Fruit fly (Drosophila melanogaster): ENCODE data around the gene p38a.

The p38a gene

dm6 chr3R:24161173-24161811, 9.2 kb upstream of the p38a start, which contains the start of the genes Myo95E and TBC1d7 (continued):
- peak; percentile 99 for TF ChIP-seq D19A (tag; optimal IDR thresholded peaks at IDR 0.05)
- TF ChIP-seq dysf (GFP tag; IDR thresholded peaks at IDR 0.05): peak; percentile 95
- TF ChIP-seq nom (GFP tag; optimal IDR thresholded peaks at IDR 0.05): peak; percentile 48
- TF ChIP-seq CG1647 (GFP tag; optimal IDR thresholded peaks at IDR 0.05): peak; percentile 53
- no peak for TF ChIP-seq NC2α (GFP tag; optimal IDR thresholded peaks at IDR 0.05)
- TF ChIP-seq CG2116 (GFP tag; optimal IDR thresholded peaks at IDR 0.05): peak; percentile 80
- peak; percentile 83 for TF ChIP-seq wdn (GFP tag; IDR thresholded peaks at IDR 0.05)
- peak; percentile 93 for TF ChIP-seq MBD-R2 (GFP tag; IDR thresholded peaks at IDR 0.05)
- no peak for TF ChIP-seq p53 (GFP tag; optimal IDR thresholded peaks at IDR 0.05)
- TF ChIP-seq Xbp1 (GFP tag; optimal IDR thresholded peaks at IDR 0.05): peak; percentile 89
- TF ChIP-seq Hey (tag; optimal IDR thresholded peaks at IDR 0.05): no peak
- peak; percentile 76 for TF ChIP-seq H2.0 (GFP tag; IDR thresholded peaks at IDR 0.05)
- peak; percentile 61 for TF ChIP-seq CG3407 (GFP tag; optimal IDR thresholded peaks at IDR 0.05)
- no peak for TF ChIP-seq eve (GFP tag; optimal IDR thresholded peaks at IDR 0.05)
- no peak for TF ChIP-seq sima (GFP tag; optimal IDR thresholded peaks at IDR 0.05)
- TF ChIP-seq CG11247 (GFP tag; IDR thresholded peaks at IDR 0.05): peak; percentile 86

DNA sequence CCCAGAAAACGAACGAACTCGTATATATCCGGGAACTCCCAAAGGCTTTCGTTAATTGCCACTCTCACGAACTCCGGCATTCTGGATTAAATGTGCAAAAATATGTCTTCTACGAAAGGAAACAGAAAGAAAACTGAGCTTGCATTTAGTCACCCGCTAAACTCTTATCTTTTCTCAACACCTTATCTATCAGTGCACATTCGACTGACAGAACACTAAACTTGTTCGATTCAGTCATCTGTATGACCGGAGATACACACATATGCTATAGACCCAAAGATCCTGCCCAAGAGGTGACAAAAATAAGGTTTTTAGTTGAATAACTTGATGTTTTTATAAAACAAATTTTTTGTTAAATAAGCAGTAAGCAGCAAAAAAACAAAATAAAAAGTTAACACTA, 2.0 kb downstream of the p38a start, which contains the start of gene p38c:
Gene p38c (minus strand): TSS at position 101 of the 400 bp plus-strand sequence.
- TF ChIP-seq CG13894 (tag; optimal IDR thresholded peaks at IDR 0.05) (no peak), wek (GFP tag; optimal IDR thresholded peaks at IDR 0.05) (no peak), stwl (tag; optimal IDR thresholded peaks at IDR 0.05) (no peak), CG5180 (GFP tag; optimal IDR thresholded peaks at IDR 0.05) (peak; percentile 71), az2 (GFP tag; optimal IDR thresholded peaks at IDR 0.05) (no peak), CTCF (GFP tag; optimal IDR thresholded peaks at IDR 0.05) (no peak)

dm6 chr3R:24148838-24149237, 3.3 kb downstream of the p38a start, which contains the start of gene Slimp:
Slimp (minus strand) TSS chr3R:24148967.
- TF ChIP-seq bbx (GFP tag; IDR thresholded peaks at IDR 0.05; ENCODE audit: partially characterized antibody): no peak
- peak; percentile 40 for TF ChIP-seq grau (tag; optimal IDR thresholded peaks at IDR 0.05)
- TF ChIP-seq CG17186 (GFP tag; optimal IDR thresholded peaks at IDR 0.05): no peak
- TF ChIP-seq CG13775 (GFP tag; optimal IDR thresholded peaks at IDR 0.05): peak; percentile 27
- no peak for TF ChIP-seq ewg (GFP tag; optimal IDR thresholded peaks at IDR 0.05)
- TF ChIP-seq sr (GFP tag; IDR thresholded peaks at IDR 0.05): no peak
- TF ChIP-seq tap (tag; optimal IDR thresholded peaks at IDR 0.05): no peak
- TF ChIP-seq gt (GFP tag; IDR thresholded peaks at IDR 0.05): no peak
- 0 out of 2 replicates have a peak, but pooled peaks have one; percentile 2 for TF ChIP-seq Scr (GFP tag; IDR thresholded peaks at IDR 0.05; ENCODE audit: partially characterized antibody)
- no peak for TF ChIP-seq CG14860 (GFP tag; IDR thresholded peaks at IDR 0.05; ENCODE audit: partially characterized antibody)
- peak; percentile 49 for TF ChIP-seq stwl (tag; optimal IDR thresholded peaks at IDR 0.05)
- TF ChIP-seq psq (GFP tag; optimal IDR thresholded peaks at IDR 0.05): no peak
- peak; percentile 1 for TF ChIP-seq tin (GFP tag; optimal IDR thresholded peaks at IDR 0.05)
- TF ChIP-seq Poxn (GFP tag; IDR thresholded peaks at IDR 0.05): no peak
- no peak for TF ChIP-seq CG6175 (GFP tag; IDR thresholded peaks at IDR 0.05)
- TF ChIP-seq Rx (GFP tag; IDR thresholded peaks at IDR 0.05): no peak
- TF ChIP-seq E2f2 (GFP tag; IDR thresholded peaks at IDR 0.05): peak; percentile 37; the same call in 1 of the 2 replicates
- TF ChIP-seq slp2 (GFP tag; optimal IDR thresholded peaks at IDR 0.05): no peak
- peak; percentile 6 for TF ChIP-seq CG3281 (GFP tag; optimal IDR thresholded peaks at IDR 0.05)
- TF ChIP-seq Six4 (GFP tag; optimal IDR thresholded peaks at IDR 0.05): no peak
- TF ChIP-seq CG10431 (GFP tag; optimal IDR thresholded peaks at IDR 0.05): no peak
- TF ChIP-seq Xbp1 (GFP tag; optimal IDR thresholded peaks at IDR 0.05): peak; percentile 5
- TF ChIP-seq CG14965 (GFP tag; optimal IDR thresholded peaks at IDR 0.05; ENCODE audit: borderline replicate concordance): no peak
- TF ChIP-seq CG31365 (tag; optimal IDR thresholded peaks at IDR 0.05): no peak
- peak; percentile 34 for TF ChIP-seq pzg (GFP tag; optimal IDR thresholded peaks at IDR 0.05)
- TF ChIP-seq Med (GFP tag): peak; percentile 38
- TF ChIP-seq ci (GFP tag; IDR thresholded peaks at IDR 0.05): no peak
- TF ChIP-seq CG13123 (GFP tag; optimal IDR thresholded peaks at IDR 0.05): no peak
- TF ChIP-seq sisA (GFP tag; IDR thresholded peaks at IDR 0.05): no peak; the same call in 1 of the 2 replicates
